Worm (Caenorhabditis elegans): ENCODE data around the gene lin-54.

lin-54 gene

DNA sequence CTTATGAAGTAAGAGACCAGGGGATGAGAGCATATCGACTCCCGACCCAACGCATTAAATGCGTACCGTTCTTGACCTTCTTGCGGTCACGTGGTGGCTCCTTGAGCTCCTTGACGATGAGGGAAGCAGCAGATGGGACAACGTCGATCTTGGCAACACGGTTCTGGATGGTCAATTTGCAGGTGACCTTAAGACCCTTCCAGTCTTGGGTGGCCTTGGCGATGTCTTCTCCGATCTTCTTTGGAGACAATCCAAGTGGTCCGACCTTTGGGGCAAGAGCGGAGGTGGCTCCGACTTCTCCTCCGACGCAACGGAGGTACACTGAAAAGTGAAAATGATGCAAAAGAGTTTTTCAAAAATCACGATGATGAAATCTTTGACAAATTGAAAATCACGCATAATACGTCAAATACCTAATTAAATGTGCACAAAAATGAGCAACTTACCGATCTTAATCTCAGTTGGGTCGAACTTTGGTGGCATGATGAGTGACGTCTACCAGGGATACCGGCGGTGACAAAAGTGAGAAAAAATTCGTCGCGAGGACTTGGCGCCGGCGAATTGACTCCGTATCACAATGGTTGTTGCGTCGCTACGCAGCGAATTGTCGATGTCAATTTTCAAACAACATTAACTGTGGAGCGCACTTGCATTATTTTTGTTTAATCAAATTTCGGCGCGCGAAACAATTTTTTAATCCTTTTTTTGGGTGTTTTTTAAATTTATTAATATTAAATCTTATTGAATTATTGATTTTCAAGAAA is 584 bp upstream of the lin-54 start, which contains the start of gene rpl-12 (continued):
- TF ChIP-seq lin-32 (GFP tag; optimal IDR thresholded peaks at IDR 0.05) (peak; percentile 3), bed-3 (GFP tag; optimal IDR thresholded peaks at IDR 0.05) (no peak), unc-62 (GFP tag; optimal IDR thresholded peaks at IDR 0.05) (peak; percentile 94), nhr-76 (tag; optimal IDR thresholded peaks at IDR 0.05) (no peak), ceh-39 (tag; optimal IDR thresholded peaks at IDR 0.05) (peak; percentile 94), mep-1 (tag; optimal IDR thresholded peaks at IDR 0.05) (peak; percentile 99), zip-8 (tag; optimal IDR thresholded peaks at IDR 0.05) (peak; percentile 54), unc-39 (tag; optimal IDR thresholded peaks at IDR 0.05) (peak; percentile 75)

DNA sequence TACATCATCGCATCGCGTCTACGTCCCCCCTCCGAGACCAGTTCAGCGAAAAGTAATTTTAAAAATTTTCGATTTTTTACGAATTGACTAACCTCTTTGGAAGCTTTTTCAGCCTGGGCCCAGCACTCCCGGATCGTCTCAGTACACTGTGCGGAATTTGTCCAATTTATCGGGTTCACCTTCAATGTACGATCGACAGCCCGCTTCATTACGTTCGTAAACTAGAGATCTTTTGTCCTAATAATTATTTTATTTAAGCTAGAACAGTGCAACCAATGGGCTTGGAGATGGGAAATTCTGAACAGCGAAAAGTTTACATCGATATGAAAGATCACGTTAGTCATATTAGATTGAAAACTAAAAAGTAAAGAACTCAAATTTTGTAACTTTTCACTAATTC is 496 bp downstream of the lin-54 start:
- TF ChIP-seq ham-2 (GFP tag; optimal IDR thresholded peaks at IDR 0.05) (no peak), bed-3 (GFP tag; optimal IDR thresholded peaks at IDR 0.05) (no peak), cnd-1 (tag; optimal IDR thresholded peaks at IDR 0.05) (no peak), nhr-28 (tag; optimal IDR thresholded peaks at IDR 0.05) (no peak), pha-4 (tag; optimal IDR thresholded peaks at IDR 0.05) (no peak), elt-3 (tag; optimal IDR thresholded peaks at IDR 0.05) (no peak), nhr-76 (tag; optimal IDR thresholded peaks at IDR 0.05) (no peak), tbx-8 (GFP tag; optimal IDR thresholded peaks at IDR 0.05) (no peak), lin-13 (tag; optimal IDR thresholded peaks at IDR 0.05) (no peak), sptf-1 (tag; optimal IDR thresholded peaks at IDR 0.05) (no peak), ceh-43 (GFP tag; optimal IDR thresholded peaks at IDR 0.05) (no peak)

- TF ChIP-seq blmp-1 (tag; optimal IDR thresholded peaks at IDR 0.05), result no peak
- TF ChIP-seq tbx-8 (GFP tag; optimal IDR thresholded peaks at IDR 0.05), result no peak
- no peak for TF ChIP-seq flh-1 (GFP tag; optimal IDR thresholded peaks at IDR 0.05)
- TF ChIP-seq bed-3 (GFP tag; optimal IDR thresholded peaks at IDR 0.05), result no peak
- no peak for TF ChIP-seq unc-120 (tag; optimal IDR thresholded peaks at IDR 0.05; ENCODE audit: poor library complexity, severe bottlenecking)
- TF ChIP-seq nhr-12 (tag; optimal IDR thresholded peaks at IDR 0.05), result no peak
These were observed 2.5 kb downstream of the lin-54 start, which contains the start of gene JC8.4 for ce11 chrIV:13243375-13243774. JC8.4 (plus strand) TSS chrIV:13243675.

ce11 chrIV:13244024-13244423 is 3.2 kb downstream of the lin-54 start, which contains the start of gene cox-11:
cox-11 (plus strand) TSS chrIV:13244324.
- no peak for TF ChIP-seq lin-32 (GFP tag; optimal IDR thresholded peaks at IDR 0.05)
- TF ChIP-seq M03D4.4 (tag; optimal IDR thresholded peaks at IDR 0.05), result no peak
- TF ChIP-seq mep-1 (tag; optimal IDR thresholded peaks at IDR 0.05), result no peak
- no peak for TF ChIP-seq ham-2 (GFP tag; optimal IDR thresholded peaks at IDR 0.05)
- no peak for TF ChIP-seq pha-4 (tag; optimal IDR thresholded peaks at IDR 0.05)
- TF ChIP-seq ceh-83 (GFP tag; optimal IDR thresholded peaks at IDR 0.05), result no peak
- no peak for TF ChIP-seq sptf-1 (tag; optimal IDR thresholded peaks at IDR 0.05)
- TF ChIP-seq ztf-11 (tag; optimal IDR thresholded peaks at IDR 0.05), result no peak
- no peak for TF ChIP-seq snpc-4 (tag; optimal IDR thresholded peaks at IDR 0.05)
- TF ChIP-seq nhr-2 (tag; optimal IDR thresholded peaks at IDR 0.05), result no peak
- no peak for TF ChIP-seq ces-1 (GFP tag; optimal IDR thresholded peaks at IDR 0.05)
- TF ChIP-seq blmp-1 (tag; optimal IDR thresholded peaks at IDR 0.05), result no peak
- no peak for TF ChIP-seq unc-62 (GFP tag; optimal IDR thresholded peaks at IDR 0.05)
- TF ChIP-seq drap-1 (GFP tag; optimal IDR thresholded peaks at IDR 0.05), result no peak
- no peak for TF ChIP-seq zip-8 (tag; optimal IDR thresholded peaks at IDR 0.05)

- TF ChIP-seq tbx-8 (GFP tag; optimal IDR thresholded peaks at IDR 0.05), result no peak
These were observed 6.1 kb downstream of the lin-54 start, which contains the start of gene JC8.7 for ce11 chrIV:13246961-13247360. JC8.7 (plus strand) TSS chrIV:13247261.

ce11 chrIV:13247780-13248179 is 6.9 kb downstream of the lin-54 start:
- no peak for TF ChIP-seq mab-5 (tag; optimal IDR thresholded peaks at IDR 0.05)
- no peak for TF ChIP-seq mep-1 (tag; optimal IDR thresholded peaks at IDR 0.05)
- TF ChIP-seq ceh-83 (GFP tag; optimal IDR thresholded peaks at IDR 0.05), result no peak
- no peak for TF ChIP-seq flh-1 (GFP tag; optimal IDR thresholded peaks at IDR 0.05)
- no peak for TF ChIP-seq ztf-11 (tag; optimal IDR thresholded peaks at IDR 0.05)
- no peak for TF ChIP-seq sptf-1 (tag; optimal IDR thresholded peaks at IDR 0.05)
- TF ChIP-seq elt-1 (tag; optimal IDR thresholded peaks at IDR 0.05; ENCODE audit: borderline replicate concordance, insufficient read depth), result no peak
- no peak for TF ChIP-seq nhr-76 (tag; optimal IDR thresholded peaks at IDR 0.05)
- no peak for TF ChIP-seq unc-120 (tag; optimal IDR thresholded peaks at IDR 0.05; ENCODE audit: poor library complexity, severe bottlenecking)
- no peak for TF ChIP-seq nhr-12 (tag; optimal IDR thresholded peaks at IDR 0.05)
- TF ChIP-seq unc-39 (tag; optimal IDR thresholded peaks at IDR 0.05), result no peak
- TF ChIP-seq tbx-8 (GFP tag; optimal IDR thresholded peaks at IDR 0.05), result no peak
- no peak for TF ChIP-seq elt-3 (tag; optimal IDR thresholded peaks at IDR 0.05)
- no peak for TF ChIP-seq hlh-1 (tag; optimal IDR thresholded peaks at IDR 0.05)
- no peak for TF ChIP-seq blmp-1 (tag; optimal IDR thresholded peaks at IDR 0.05)
- no peak for TF ChIP-seq nhr-237 (tag; optimal IDR thresholded peaks at IDR 0.05)

Data from whole organism, mixed stage, embryonic.